Fruit fly (Drosophila melanogaster) whole organism, embryonic: ENCODE data around the gene OtopLb.

Experiments
- Ada2b ChIP-seq: fragments of 200-800 bp; sonication (Bioruptor generic); IDR thresholded peaks from 2 replicates; pipeline ENCODE4 v1.3.6; 2022; ENCODE audit warnings: missing biosample characterization, missing genetic modification characterization
- Aef1 ChIP-seq: fragments of 200-800 bp; sonication (Bioruptor generic); IDR thresholded peaks from 3 replicates; pipeline ENCODE4 v1.3.6; 2022; ENCODE audit warnings: missing biosample characterization, missing genetic modification characterization
- Awh ChIP-seq: fragments of 200-800 bp; sonication (Bioruptor generic); IDR thresholded peaks from 2 replicates; pipeline ENCODE4, ENCODE4 v1.3.6; 2022; ENCODE audit warnings: missing biosample characterization, missing genetic modification characterization
- CG10267 ChIP-seq: fragments of 200-800 bp; sonication (Bioruptor generic); optimal IDR thresholded peaks from 2 replicates; lab custom pipeline; 2018; ENCODE audit warnings: missing biosample characterization, mild to moderate bottlenecking, missing genetic modification characterization, moderate library complexity
- CG10321 ChIP-seq: fragments of 200-800 bp; sonication (Bioruptor generic); IDR thresholded peaks from 2 replicates; pipeline ENCODE4 v1.3.6; 2022; ENCODE audit warnings: missing biosample characterization, missing genetic modification characterization
- CG11695 ChIP-seq: fragments of 200-800 bp; sonication (Bioruptor generic); IDR thresholded peaks from 3 replicates; pipeline ENCODE4 v1.3.6; 2022; ENCODE audit warnings: missing biosample characterization, missing genetic modification characterization
- CG15269 ChIP-seq: fragments of 200-800 bp; sonication (Bioruptor generic); optimal IDR thresholded peaks from 2 replicates; lab custom pipeline; 2018; ENCODE audit warnings: missing biosample characterization, mild to moderate bottlenecking, missing genetic modification characterization, moderate library complexity
- CG15601 ChIP-seq: fragments of 200-800 bp; sonication (Bioruptor generic); optimal IDR thresholded peaks from 3 replicates; lab custom pipeline; 2019; ENCODE audit warnings: missing biosample characterization, mild to moderate bottlenecking, missing genetic modification characterization, moderate library complexity
- CG16779 ChIP-seq: fragments of 200-800 bp; sonication (Bioruptor generic); IDR thresholded peaks from 2 replicates; pipeline ENCODE4 v1.3.6; 2022; ENCODE audit warnings: missing biosample characterization, missing genetic modification characterization
- CG16815 ChIP-seq: fragments of 200-800 bp; sonication (Bioruptor generic); optimal IDR thresholded peaks from 3 replicates; lab custom pipeline; 2017; ENCODE audit warnings: missing biosample characterization, mild to moderate bottlenecking, missing genetic modification characterization
- CG31441 ChIP-seq: fragments of 200-800 bp; sonication (Bioruptor generic); IDR thresholded peaks from 2 replicates; pipeline ENCODE4 v1.3.6; 2022; ENCODE audit warnings: missing biosample characterization, missing genetic modification characterization
- CG32767 ChIP-seq: fragments of 200-800 bp; sonication (Bioruptor generic); IDR thresholded peaks from 2 replicates; pipeline ENCODE4 v1.3.6; 2022; ENCODE audit warnings: missing biosample characterization, missing genetic modification characterization
- CG34422 ChIP-seq: fragments of 200-800 bp; sonication (Bioruptor generic); IDR thresholded peaks from 3 replicates; pipeline ENCODE4 v1.3.6; 2022; ENCODE audit warnings: missing biosample characterization, missing genetic modification characterization
- CG5953 ChIP-seq: fragments of 200-800 bp; sonication (Bioruptor generic); IDR thresholded peaks from 2 replicates; pipeline ENCODE4 v1.3.6; 2022; ENCODE audit warnings: missing biosample characterization, missing genetic modification characterization
- CG6254 ChIP-seq: fragments of 200-800 bp; sonication (Bioruptor generic); optimal IDR thresholded peaks from 3 replicates; lab custom pipeline; 2017; ENCODE audit warnings: mild to moderate bottlenecking, missing biosample characterization, missing genetic modification reagents, missing genetic modification characterization
- CG6765 ChIP-seq: fragments of 200-800 bp; sonication (Bioruptor generic); optimal IDR thresholded peaks from 3 replicates; lab custom pipeline; 2017; ENCODE audit warnings: missing biosample characterization, mild to moderate bottlenecking, missing genetic modification characterization
- CG6791 ChIP-seq: fragments of 200-800 bp; sonication (Bioruptor generic); IDR thresholded peaks from 3 replicates; pipeline ENCODE4 v1.3.6; 2022; ENCODE audit warnings: missing biosample characterization, missing genetic modification characterization; ENCODE audit not compliant: partially characterized antibody
- CG7556 ChIP-seq: fragments of 200-800 bp; sonication (Bioruptor generic); optimal IDR thresholded peaks from 2 replicates; lab custom pipeline; 2017; ENCODE audit warnings: missing biosample characterization, mild to moderate bottlenecking, missing genetic modification characterization
- CG7786 ChIP-seq: fragments of 200-800 bp; sonication (Bioruptor generic); optimal IDR thresholded peaks from 2 replicates; lab custom pipeline; 2016; ENCODE audit warnings: missing biosample characterization, missing genetic modification characterization
- CG8359 ChIP-seq: fragments of 200-800 bp; sonication (Bioruptor generic); optimal IDR thresholded peaks from 2 replicates; lab custom pipeline; 2017; ENCODE audit warnings: missing biosample characterization, mild to moderate bottlenecking, missing genetic modification characterization, borderline replicate concordance
- CG9215 ChIP-seq: fragments of 200-800 bp; sonication (Bioruptor generic); IDR thresholded peaks from 2 replicates; pipeline ENCODE4 v1.3.6; 2022; ENCODE audit warnings: missing biosample characterization, missing genetic modification characterization
- CG9932 ChIP-seq: fragments of 200-800 bp; sonication (Bioruptor generic); IDR thresholded peaks from 2 replicates; pipeline ENCODE4 v1.3.6; 2022; ENCODE audit warnings: missing biosample characterization, missing genetic modification characterization
- Gug ChIP-seq: fragments of 200-800 bp; sonication (Bioruptor generic); IDR thresholded peaks from 4 replicates; pipeline ENCODE4 v1.3.6; 2022; ENCODE audit warnings: missing biosample characterization, missing genetic modification characterization
- HmgD ChIP-seq: fragments of 200-800 bp; sonication (Bioruptor generic); optimal IDR thresholded peaks from 3 replicates; lab custom pipeline; 2016; ENCODE audit warnings: missing biosample characterization, missing genetic modification characterization
- HmgZ ChIP-seq: fragments of 200-800 bp; sonication (Bioruptor generic); optimal IDR thresholded peaks from 2 replicates; lab custom pipeline; 2018; ENCODE audit warnings: missing biosample characterization, mild to moderate bottlenecking, missing genetic modification characterization
- Hmr ChIP-seq: fragments of 200-800 bp; sonication (Bioruptor generic); optimal IDR thresholded peaks from 3 replicates; lab custom pipeline; 2017; ENCODE audit warnings: mild to moderate bottlenecking, missing biosample characterization, missing genetic modification reagents, missing genetic modification characterization
- Neu2 ChIP-seq: fragments of 200-800 bp; sonication (Bioruptor generic); optimal IDR thresholded peaks from 3 replicates; lab custom pipeline; 2016; ENCODE audit warnings: missing biosample characterization, missing genetic modification characterization, borderline replicate concordance
- Nf-YB ChIP-seq: fragments of 200-800 bp; sonication (Bioruptor generic); optimal IDR thresholded peaks from 3 replicates; lab custom pipeline; 2019; ENCODE audit warnings: missing biosample characterization, mild to moderate bottlenecking, missing genetic modification characterization, moderate library complexity
- Poxn ChIP-seq: fragments of 200-800 bp; sonication (Bioruptor generic); IDR thresholded peaks from 2 replicates; pipeline ENCODE4 v1.3.6; 2022; ENCODE audit warnings: missing biosample characterization, missing genetic modification characterization
- Rx ChIP-seq: fragments of 200-800 bp; sonication (Bioruptor generic); IDR thresholded peaks from 2 replicates; pipeline ENCODE4 v1.3.6; 2022; ENCODE audit warnings: missing biosample characterization, missing genetic modification characterization
- TFAM ChIP-seq: fragments of 200-800 bp; sonication (Bioruptor generic); optimal IDR thresholded peaks from 2 replicates; lab custom pipeline; 2017; ENCODE audit warnings: missing biosample characterization, missing genetic modification characterization, inconsistent platforms
- ac ChIP-seq: fragments of 200-800 bp; sonication (Bioruptor generic); optimal IDR thresholded peaks from 3 replicates; lab custom pipeline; 2017; ENCODE audit warnings: missing biosample characterization, mild to moderate bottlenecking, missing genetic modification characterization
- ara ChIP-seq: fragments of 200-800 bp; sonication (Bioruptor generic); IDR thresholded peaks from 2 replicates; pipeline ENCODE4 v1.3.6; 2022; ENCODE audit warnings: missing biosample characterization, missing genetic modification characterization
- bbx ChIP-seq: fragments of 200-800 bp; sonication (Bioruptor generic); IDR thresholded peaks from 2 replicates; pipeline ENCODE4 v1.3.6; 2022; ENCODE audit warnings: missing biosample characterization, missing genetic modification characterization; ENCODE audit not compliant: partially characterized antibody
- bsh ChIP-seq, 2 experiments: fragments of 200-800 bp; sonication (Bioruptor generic); optimal IDR thresholded peaks; 2 replicates each; lab custom pipeline; 2017 to 2018; ENCODE audit warnings: mild to moderate bottlenecking in 2 of 2, missing biosample characterization in 2 of 2, missing genetic modification characterization in 2 of 2, moderate library complexity in 1 of 2
- danr ChIP-seq: fragments of 200-800 bp; sonication (Bioruptor generic); IDR thresholded peaks from 2 replicates; pipeline ENCODE4 v1.3.6; 2022; ENCODE audit warnings: missing biosample characterization, missing genetic modification characterization
- emc ChIP-seq: fragments of 200-800 bp; sonication (Bioruptor generic); optimal IDR thresholded peaks from 2 replicates; lab custom pipeline; 2016; ENCODE audit warnings: missing biosample characterization, missing genetic modification characterization
- fd3F ChIP-seq: fragments of 200-800 bp; sonication (Bioruptor generic); optimal IDR thresholded peaks from 2 replicates; lab custom pipeline; 2018; ENCODE audit warnings: missing biosample characterization, mild to moderate bottlenecking, missing genetic modification characterization, moderate library complexity
- fru ChIP-seq: fragments of >200 bp; optimal IDR thresholded peaks from 2 replicates; lab custom pipeline; 2017
- gfzf ChIP-seq: fragments of 200-800 bp; sonication (Bioruptor generic); optimal IDR thresholded peaks from 2 replicates; lab custom pipeline; 2016; ENCODE audit warnings: missing biosample characterization, mild to moderate bottlenecking, missing genetic modification characterization, moderate library complexity
- grn ChIP-seq: fragments of 200-800 bp; sonication (Bioruptor generic); optimal IDR thresholded peaks from 3 replicates; lab custom pipeline; 2017; ENCODE audit warnings: missing biosample characterization, missing genetic modification characterization
- hb ChIP-seq: fragments of 200-800 bp; sonication (Bioruptor generic); IDR thresholded peaks from 3 replicates; pipeline ENCODE4 v1.3.6; 2022; ENCODE audit warnings: missing biosample characterization, missing genetic modification characterization; ENCODE audit not compliant: partially characterized antibody
- mirr ChIP-seq: fragments of 200-800 bp; sonication (Bioruptor generic); optimal IDR thresholded peaks from 3 replicates; lab custom pipeline; 2018; ENCODE audit warnings: missing biosample characterization, mild to moderate bottlenecking, missing genetic modification characterization
- nerfin-2 ChIP-seq: fragments of 200-800 bp; sonication (Bioruptor generic); IDR thresholded peaks from 2 replicates; pipeline ENCODE4 v1.3.6; 2022; ENCODE audit warnings: missing biosample characterization, missing genetic modification characterization; ENCODE audit not compliant: partially characterized antibody
- pzg ChIP-seq: fragments of 200-800 bp; sonication (Bioruptor generic); optimal IDR thresholded peaks from 3 replicates; lab custom pipeline; 2018; ENCODE audit warnings: missing biosample characterization, mild to moderate bottlenecking, missing genetic modification characterization, moderate library complexity
- sd ChIP-seq: fragments of 200-800 bp; sonication (Bioruptor generic); optimal IDR thresholded peaks from 3 replicates; lab custom pipeline; 2018; ENCODE audit warnings: missing biosample characterization, mild to moderate bottlenecking, missing genetic modification characterization, moderate library complexity
- tll ChIP-seq, 2 experiments: fragments of 200-800 bp in 1 of 2; fragments of >200 bp in 1 of 2; sonication (Bioruptor generic) in 1 of 2; optimal IDR thresholded peaks; 2 replicates each; lab custom pipeline; 2017 to 2019; ENCODE audit warnings: missing biosample characterization in 2 of 2, missing genetic modification characterization in 2 of 2, mild to moderate bottlenecking in 1 of 2, moderate library complexity in 1 of 2
- trh ChIP-seq: fragments of 200-800 bp; sonication (Bioruptor generic); optimal IDR thresholded peaks from 2 replicates; lab custom pipeline; 2016; ENCODE audit warnings: missing biosample characterization, missing genetic modification characterization
- ttk ChIP-seq: fragments of 200-800 bp; sonication (Bioruptor generic); IDR thresholded peaks from 2 replicates; pipeline ENCODE4 v2.1.2; 2022; ENCODE audit warnings: missing biosample characterization, missing genetic modification characterization

Gene OtopLb

DNA sequence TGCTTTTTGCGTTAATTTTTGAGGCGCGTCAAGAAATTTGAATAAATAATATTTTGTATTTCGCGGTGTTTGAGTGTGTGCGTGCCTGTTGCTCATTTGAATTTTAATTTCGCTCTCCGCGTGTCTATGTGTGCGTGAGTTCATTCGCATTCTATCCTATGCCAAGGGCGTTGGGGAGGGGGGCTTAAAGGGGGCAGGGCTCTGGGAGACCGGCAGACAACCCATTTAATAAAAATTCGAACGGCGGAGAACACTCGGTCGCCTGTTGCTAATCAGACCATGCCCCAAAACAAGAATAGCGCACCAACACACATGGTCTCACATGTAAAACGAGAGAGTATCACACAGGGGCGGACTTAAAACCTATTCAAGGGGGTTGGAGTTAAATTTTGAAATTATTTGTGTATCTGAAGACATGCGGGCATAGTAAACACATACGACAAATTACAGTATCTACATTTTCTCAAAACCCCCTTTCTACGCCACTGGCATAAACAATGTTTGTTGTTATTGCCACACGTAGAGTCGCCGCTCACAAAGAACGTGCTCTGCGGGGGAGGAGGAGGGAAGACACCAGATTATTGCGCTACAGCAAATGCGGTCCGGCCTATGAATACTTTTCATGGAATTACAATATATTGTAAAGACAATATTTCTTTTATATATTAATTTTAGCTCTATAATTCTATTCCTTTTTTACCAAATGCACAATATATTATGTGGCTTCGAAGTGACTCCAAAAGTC lies 21.6 kb upstream of the OtopLb start (continued):
- TF ChIP-seq Gug (GFP tag; lab: Robert Waterston, UW), result peak; percentile 99
- TF ChIP-seq CG10321 (GFP tag; lab: Robert Waterston, UW), result peak; percentile 88
- peak; percentile 99 for TF ChIP-seq Ada2b
- peak; percentile 98 for TF ChIP-seq CG6254 (GFP tag; lab: Kevin White, UChicago)
- peak; percentile 98 for TF ChIP-seq CG11695 (GFP tag; lab: Robert Waterston, UW)
- TF ChIP-seq Hmr, result peak; percentile 100
- TF ChIP-seq trh (GFP tag; lab: Kevin White, UChicago), result peak; percentile 98
- peak; percentile 98 for TF ChIP-seq Neu2
- peak; percentile 99 for TF ChIP-seq Aef1 (GFP tag; lab: Robert Waterston, UW)
- TF ChIP-seq CG8359 (GFP tag; lab: Kevin White, UChicago), result peak; percentile 95
- TF ChIP-seq mirr (GFP tag; lab: Kevin White, UChicago), result peak; percentile 100
- TF ChIP-seq pzg (GFP tag; lab: Kevin White, UChicago), result peak; percentile 64
- peak; percentile 95 for TF ChIP-seq CG5953 (GFP tag; lab: Robert Waterston, UW)
- TF ChIP-seq CG9932, result peak; percentile 100
- peak; percentile 99 for TF ChIP-seq CG6765 (GFP tag; lab: Kevin White, UChicago)
- TF ChIP-seq ttk (GFP tag; lab: Robert Waterston, UW), result peak; percentile 99
- TF ChIP-seq sd (tag; lab: Kevin White, UChicago), result peak; percentile 99
- TF ChIP-seq fd3F, result peak; percentile 99
- peak; percentile 97 for TF ChIP-seq CG10267 (tag; lab: Kevin White, UChicago)
- TF ChIP-seq danr, result peak; percentile 98
- peak; percentile 99 for TF ChIP-seq CG15601 (tag; lab: Kevin White, UChicago)
- peak; percentile 99 for TF ChIP-seq Awh (GFP tag; lab: Robert Waterston, UW)
- peak; percentile 99 for TF ChIP-seq emc (GFP tag; lab: Kevin White, UChicago)
- TF ChIP-seq CG7786 (GFP tag; lab: Kevin White, UChicago), result peak; percentile 100
- peak; percentile 99 for TF ChIP-seq CG31441 (GFP tag; lab: Robert Waterston, UW)
- TF ChIP-seq CG16815 (GFP tag; lab: Kevin White, UChicago), result peak; percentile 100
- peak; percentile 45 for TF ChIP-seq gfzf (GFP tag; lab: Kevin White, UChicago)
- peak; percentile 99 for TF ChIP-seq ara (GFP tag; lab: Robert Waterston, UW)
- peak; percentile 100 for TF ChIP-seq CG34422 (GFP tag; lab: Robert Waterston, UW)
- peak; percentile 98 for TF ChIP-seq Rx
- TF ChIP-seq HmgZ (tag; lab: Kevin White, UChicago), result peak; percentile 100
- TF ChIP-seq ac (GFP tag; lab: Kevin White, UChicago), result peak; percentile 99
- peak; percentile 99 for TF ChIP-seq CG16779 (GFP tag; lab: Robert Waterston, UW)
- TF ChIP-seq CG6791 (GFP tag; lab: Robert Waterston, UW), result 0 out of 3 replicates have a peak, but pooled peaks have one; percentile 22
- TF ChIP-seq CG15269, result peak; percentile 100
- TF ChIP-seq HmgD, result peak; percentile 100
- TF ChIP-seq CG32767 (GFP tag; lab: Robert Waterston, UW), result peak; percentile 99
- TF ChIP-seq Poxn (GFP tag; lab: Robert Waterston, UW), result peak; percentile 99
- TF ChIP-seq hb (GFP tag; lab: Robert Waterston, UW), result no peak
- peak; percentile 99 for TF ChIP-seq CG9215 (GFP tag; lab: Robert Waterston, UW)
- no peak for TF ChIP-seq fru (lab: Kevin White, UChicago)
- no peak for TF ChIP-seq nerfin-2 (GFP tag; lab: Robert Waterston, UW)
- TF ChIP-seq TFAM, result peak; percentile 96
- TF ChIP-seq CG7556 (GFP tag; lab: Kevin White, UChicago), result peak; percentile 100
- no peak for TF ChIP-seq bbx
- peak; percentile 91 for TF ChIP-seq Nf-YB
- TF ChIP-seq tll (GFP tag; optimal IDR thresholded peaks at IDR 0.05; lab: Kevin White, UChicago), result peak in 1 of 2 experiments; percentile 90
- peak; percentile 99 to 100 for TF ChIP-seq bsh (GFP tag; optimal IDR thresholded peaks at IDR 0.05; lab: Kevin White, UChicago)
- TF ChIP-seq grn (GFP tag; lab: Kevin White, UChicago), result peak; percentile 94
